Worm (Caenorhabditis elegans) whole organism, L2 larva: ENCODE data around the gene ZK666.12.

ENCODE experiments used
- F13H6.1 ChIP-seq: sonication (generic microtip); optimal IDR thresholded peaks from 2 replicates; lab custom pipeline; 2016; ENCODE audit warnings: missing genetic modification characterization, missing compliant biosample characterization
- ama-1 ChIP-seq: fragments of 150-350 bp; optimal IDR thresholded peaks from 2 replicates; lab custom pipeline; 2018; ENCODE audit warnings: inconsistent platforms
- lin-11 ChIP-seq: fragments of 150-350 bp; sonication (generic microtip); optimal IDR thresholded peaks from 2 replicates; lab custom pipeline; 2014; ENCODE audit warnings: missing biosample characterization, missing genetic modification characterization, inconsistent platforms, mixed read lengths
- lin-39 ChIP-seq: fragments of 150-350 bp; optimal IDR thresholded peaks from 2 replicates; lab custom pipeline; 2014; ENCODE audit warnings: missing biosample characterization, missing genetic modification reagents, missing genetic modification characterization
- nhr-11 ChIP-seq: fragments of 150-350 bp; optimal IDR thresholded peaks from 2 replicates; lab custom pipeline; 2014; ENCODE audit warnings: missing biosample characterization, missing genetic modification characterization
- nhr-12 ChIP-seq: fragments of 150-350 bp; optimal IDR thresholded peaks from 2 replicates; lab custom pipeline; 2014; ENCODE audit warnings: missing biosample characterization, missing genetic modification characterization
- nhr-21 ChIP-seq: fragments of 150-350 bp; optimal IDR thresholded peaks from 2 replicates; lab custom pipeline; 2014; ENCODE audit warnings: missing biosample characterization, missing genetic modification characterization
- nhr-25 ChIP-seq: fragments of 150-350 bp; sonication (generic microtip); optimal IDR thresholded peaks from 3 replicates; lab custom pipeline; 2014; ENCODE audit warnings: missing biosample characterization, missing genetic modification characterization
- zag-1 ChIP-seq: fragments of 150-350 bp; optimal IDR thresholded peaks from 2 replicates; lab custom pipeline; 2014; ENCODE audit warnings: missing biosample characterization, missing genetic modification characterization
- ztf-11 ChIP-seq: sonication (generic microtip); optimal IDR thresholded peaks from 2 replicates; lab custom pipeline; 2017; ENCODE audit warnings: missing biosample characterization, missing genetic modification characterization
- ztf-4 ChIP-seq: fragments of 150-350 bp; optimal IDR thresholded peaks from 2 replicates; lab custom pipeline; 2014; ENCODE audit warnings: missing biosample characterization, missing genetic modification characterization

ce11 chrII:10470159-10470558 is 25.9 kb upstream of the ZK666.12 start, which contains the start of gene clec-143:
- TF ChIP-seq nhr-11 (tag; lab: Kevin White, UChicago), result no peak
- no peak for TF ChIP-seq ama-1 (lab: Kevin White, UChicago)
- TF ChIP-seq lin-39 (tag; lab: Kevin White, UChicago), result no peak
- TF ChIP-seq nhr-12 (tag; lab: Kevin White, UChicago), result no peak
- no peak for TF ChIP-seq nhr-25 (tag; lab: Kevin White, UChicago)
- TF ChIP-seq F13H6.1 (tag; lab: Kevin White, UChicago), result no peak
- no peak for TF ChIP-seq ztf-4 (tag; lab: Kevin White, UChicago)
- TF ChIP-seq zag-1, result no peak
- no peak for TF ChIP-seq ztf-11 (tag; lab: Kevin White, UChicago)
- no peak for TF ChIP-seq nhr-21 (tag; lab: Kevin White, UChicago)
- no peak for TF ChIP-seq lin-11 (tag; lab: Kevin White, UChicago)
